Worm (Caenorhabditis elegans): Measurements from ENCODE around the gene gcy-12.

DNA sequence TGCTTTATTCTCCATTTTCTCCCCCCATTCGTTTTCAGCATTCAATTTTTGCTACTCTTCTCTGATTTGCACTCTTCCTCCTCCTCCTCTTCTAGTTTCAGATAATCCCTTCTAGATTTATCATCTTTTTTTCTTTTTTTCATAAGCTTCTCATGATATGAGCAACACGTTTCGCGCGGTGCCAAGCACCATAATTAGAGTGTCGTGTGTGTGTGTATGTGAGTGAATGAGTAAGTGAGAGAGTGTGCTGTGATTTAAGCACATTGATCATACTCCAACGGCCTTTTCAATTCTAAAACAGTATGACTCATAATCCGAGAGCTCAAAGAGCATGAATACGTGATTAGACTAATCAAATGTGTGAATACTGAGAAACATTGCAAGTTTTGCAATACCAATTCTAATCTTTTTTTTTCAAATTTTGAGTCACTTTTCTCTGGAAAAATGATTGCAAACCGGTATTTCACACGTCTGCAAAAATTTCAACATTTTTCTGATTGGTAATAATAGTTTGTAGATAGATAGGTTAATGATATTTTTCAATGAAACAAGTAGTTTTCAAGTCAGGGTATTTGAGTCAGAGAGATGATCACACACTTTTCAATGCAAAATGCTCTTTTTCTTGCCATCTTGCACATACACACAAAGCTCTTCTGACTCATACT lies 23.7 kb downstream of the gcy-12 start:
- no peak for TF ChIP-seq skn-1 (tag; optimal IDR thresholded peaks at IDR 0.05)
- TF ChIP-seq nhr-25 (tag; optimal IDR thresholded peaks at IDR 0.05) = no peak
- TF ChIP-seq lsy-2 (tag; optimal IDR thresholded peaks at IDR 0.05) = no peak
- no peak for TF ChIP-seq ztf-11 (tag; optimal IDR thresholded peaks at IDR 0.05)
- no peak for TF ChIP-seq blmp-1 (tag; optimal IDR thresholded peaks at IDR 0.05; ENCODE audit: insufficient read depth)
- no peak for TF ChIP-seq unc-39 (tag; optimal IDR thresholded peaks at IDR 0.05)
- no peak for TF ChIP-seq nhr-23 (tag; optimal IDR thresholded peaks at IDR 0.05)
- TF ChIP-seq mdl-1 (tag; optimal IDR thresholded peaks at IDR 0.05) = no peak
- TF ChIP-seq snpc-4 (tag; optimal IDR thresholded peaks at IDR 0.05) = no peak
